Fruit fly (Drosophila melanogaster) whole organism, embryonic: Measurements from ENCODE around the gene CG32023.
A peak's percentile ranks its signal among the peaks of the same experiment; 100 is the strongest.

Experiments used
- Atf-2 ChIP-seq: fragments of 200-800 bp; sonication (Bioruptor generic); optimal IDR thresholded peaks from 2 replicates; lab custom pipeline; 2016; ENCODE audit warnings: missing biosample characterization, missing genetic modification characterization
- Blimp-1 ChIP-seq: fragments of 200-800 bp; sonication (Bioruptor generic); optimal IDR thresholded peaks from 3 replicates; lab custom pipeline; 2018; ENCODE audit warnings: missing biosample characterization, missing genetic modification characterization, mild to moderate bottlenecking, moderate library complexity, missing genetic modification reagents
- CG10321 ChIP-seq: fragments of 200-800 bp; sonication (Bioruptor generic); IDR thresholded peaks from 2 replicates; pipeline ENCODE4 v1.3.6; 2022; ENCODE audit warnings: missing biosample characterization, missing genetic modification characterization
- CG11723 ChIP-seq: fragments of 200-800 bp; sonication (Bioruptor generic); optimal IDR thresholded peaks from 2 replicates; lab custom pipeline; 2017; ENCODE audit warnings: missing biosample characterization, mild to moderate bottlenecking, missing genetic modification characterization
- CG12236 ChIP-seq: fragments of 200-800 bp; sonication (Bioruptor generic); optimal IDR thresholded peaks from 2 replicates; lab custom pipeline; 2016; ENCODE audit warnings: missing biosample characterization, missing genetic modification characterization
- CG14965 ChIP-seq: fragments of 200-800 bp; sonication (Bioruptor generic); optimal IDR thresholded peaks from 2 replicates; lab custom pipeline; 2016; ENCODE audit warnings: missing biosample characterization, missing genetic modification characterization, borderline replicate concordance
- CG15479 ChIP-seq: fragments of 200-800 bp; sonication (Bioruptor generic); optimal IDR thresholded peaks from 3 replicates; lab custom pipeline; 2019; ENCODE audit warnings: missing biosample characterization, mild to moderate bottlenecking, missing genetic modification characterization, moderate library complexity
- CG16813 ChIP-seq: fragments of 200-800 bp; sonication (Bioruptor generic); IDR thresholded peaks from 3 replicates; pipeline ENCODE4 v1.3.6; 2022; ENCODE audit warnings: missing biosample characterization, missing genetic modification characterization; ENCODE audit not compliant: partially characterized antibody
- CG16863 ChIP-seq: fragments of 200-800 bp; sonication (Bioruptor generic); optimal IDR thresholded peaks from 3 replicates; lab custom pipeline; 2016; ENCODE audit warnings: missing biosample characterization, missing genetic modification characterization
- CG17385 ChIP-seq: fragments of 200-800 bp; sonication (Bioruptor generic); optimal IDR thresholded peaks from 3 replicates; lab custom pipeline; 2018; ENCODE audit warnings: missing biosample characterization, mild to moderate bottlenecking, missing genetic modification characterization
- CG18476 ChIP-seq: fragments of 200-800 bp; sonication (Bioruptor generic); optimal IDR thresholded peaks from 2 replicates; lab custom pipeline; 2016; ENCODE audit warnings: missing biosample characterization, mild to moderate bottlenecking, missing genetic modification characterization
- CG31224 ChIP-seq: fragments of 200-800 bp; sonication (Bioruptor generic); IDR thresholded peaks from 2 replicates; pipeline ENCODE4 v1.3.6; 2022; ENCODE audit warnings: missing biosample characterization, missing genetic modification characterization
- CG31388 ChIP-seq: fragments of 200-800 bp; sonication (Bioruptor generic); optimal IDR thresholded peaks from 2 replicates; lab custom pipeline; 2016; ENCODE audit warnings: missing biosample characterization, missing genetic modification characterization
- CG33557 ChIP-seq: fragments of 200-800 bp; sonication (Bioruptor generic); optimal IDR thresholded peaks from 2 replicates; lab custom pipeline; 2019; ENCODE audit warnings: missing biosample characterization, mild to moderate bottlenecking, missing genetic modification characterization, moderate library complexity
- CG3726 ChIP-seq: fragments of 200-800 bp; sonication (Bioruptor generic); IDR thresholded peaks from 3 replicates; pipeline ENCODE4, ENCODE4 v1.3.6; 2022; ENCODE audit warnings: missing biosample characterization, missing genetic modification characterization
- CG4282 ChIP-seq: fragments of 200-800 bp; sonication (Bioruptor generic); optimal IDR thresholded peaks from 2 replicates; lab custom pipeline; 2016; ENCODE audit warnings: missing biosample characterization, missing genetic modification characterization
- CG4424 ChIP-seq: fragments of 200-800 bp; sonication (Bioruptor generic); optimal IDR thresholded peaks from 3 replicates; lab custom pipeline; 2016; ENCODE audit warnings: missing biosample characterization, missing genetic modification characterization
- CG7987 ChIP-seq: fragments of 200-800 bp; sonication (Bioruptor generic); optimal IDR thresholded peaks from 2 replicates; lab custom pipeline; 2018; ENCODE audit warnings: missing biosample characterization, mild to moderate bottlenecking, missing genetic modification characterization, moderate library complexity
- Drgx ChIP-seq: fragments of 200-800 bp; sonication (Bioruptor generic); IDR thresholded peaks from 2 replicates; pipeline ENCODE4 v1.3.6; 2022; ENCODE audit warnings: missing biosample characterization, missing genetic modification characterization
- E2f1 ChIP-seq: fragments of 200-800 bp; sonication (Bioruptor generic); IDR thresholded peaks from 2 replicates; pipeline ENCODE4 v1.3.6; 2022; ENCODE audit warnings: missing biosample characterization, missing genetic modification characterization
- Ets65A ChIP-seq: fragments of 200-800 bp; sonication (Bioruptor generic); peaks from one replicate; lab custom pipeline; 2016; ENCODE audit warnings: missing biosample characterization, missing genetic modification characterization
- Lpt ChIP-seq: fragments of >200 bp; optimal IDR thresholded peaks from 2 replicates; lab custom pipeline; 2018; ENCODE audit warnings: missing biosample characterization, missing genetic modification characterization
- ase ChIP-seq: fragments of 200-800 bp; sonication (Bioruptor generic); IDR thresholded peaks from 3 replicates; pipeline ENCODE4 v1.3.6; 2022; ENCODE audit warnings: missing biosample characterization, missing genetic modification characterization
- cas ChIP-seq: fragments of 200-800 bp; sonication (Bioruptor generic); IDR thresholded peaks from 2 replicates; pipeline ENCODE4 v1.3.6; 2022; ENCODE audit warnings: missing biosample characterization, missing genetic modification characterization
- chinmo ChIP-seq: fragments of 200-800 bp; sonication (Bioruptor generic); IDR thresholded peaks from 4 replicates; pipeline ENCODE4 v1.3.6; 2022; ENCODE audit warnings: missing biosample characterization, missing genetic modification characterization; ENCODE audit not compliant: partially characterized antibody
- chm ChIP-seq: fragments of 200-800 bp; sonication (Bioruptor generic); IDR thresholded peaks from 2 replicates; pipeline ENCODE4 v1.3.6; 2022; ENCODE audit warnings: missing biosample characterization, missing genetic modification characterization
- corto ChIP-seq: fragments of 200-800 bp; sonication (Bioruptor generic); optimal IDR thresholded peaks from 2 replicates; lab custom pipeline; 2016; ENCODE audit warnings: missing biosample characterization, mild to moderate bottlenecking, missing genetic modification characterization, moderate library complexity
- crp ChIP-seq, 2 experiments: fragments of 200-800 bp; sonication (Bioruptor generic); optimal IDR thresholded peaks; 2 replicates in 1 of 2; 3 replicates in 1 of 2; lab custom pipeline; 2017; ENCODE audit warnings: missing biosample characterization in 2 of 2, missing genetic modification characterization in 2 of 2, mild to moderate bottlenecking in 1 of 2, moderate library complexity in 1 of 2
- en ChIP-seq: fragments of 200-800 bp; sonication (Bioruptor generic); optimal IDR thresholded peaks from 2 replicates; lab custom pipeline; 2016; ENCODE audit warnings: missing biosample characterization, missing genetic modification characterization
- ftz-f1 ChIP-seq: fragments of 200-800 bp; sonication (Bioruptor generic); optimal IDR thresholded peaks from 2 replicates; lab custom pipeline; 2016; ENCODE audit warnings: missing biosample characterization, missing genetic modification characterization
- h ChIP-seq: fragments of >200 bp; optimal IDR thresholded peaks from 2 replicates; lab custom pipeline; 2017
- jigr1 ChIP-seq: fragments of 200-800 bp; sonication (Bioruptor generic); IDR thresholded peaks from 3 replicates; pipeline ENCODE4 v1.3.6; 2022; ENCODE audit warnings: missing biosample characterization, missing genetic modification characterization
- kah ChIP-seq: fragments of 200-800 bp; sonication (Bioruptor generic); optimal IDR thresholded peaks from 2 replicates; lab custom pipeline; 2018; ENCODE audit warnings: missing biosample characterization, mild to moderate bottlenecking, missing genetic modification characterization
- lilli ChIP-seq: fragments of 200-800 bp; sonication (Bioruptor generic); optimal IDR thresholded peaks from 3 replicates; lab custom pipeline; 2016; ENCODE audit warnings: missing biosample characterization, missing genetic modification characterization
- nau ChIP-seq: fragments of 200-800 bp; sonication (Bioruptor generic); optimal IDR thresholded peaks from 3 replicates; lab custom pipeline; 2017; ENCODE audit warnings: missing biosample characterization, mild to moderate bottlenecking, missing genetic modification characterization, missing genetic modification reagents
- nom ChIP-seq: fragments of 200-800 bp; sonication (Bioruptor generic); optimal IDR thresholded peaks from 2 replicates; lab custom pipeline; 2017; ENCODE audit warnings: missing biosample characterization, missing genetic modification characterization, mild to moderate bottlenecking, moderate library complexity, missing genetic modification reagents
- oc ChIP-seq: fragments of 200-800 bp; sonication (Bioruptor generic); optimal IDR thresholded peaks from 2 replicates; lab custom pipeline; 2018; ENCODE audit warnings: missing biosample characterization, mild to moderate bottlenecking, missing genetic modification characterization, moderate library complexity
- pan ChIP-seq, 4 experiments: fragments of >200 bp in 3 of 4; fragments of 200-800 bp in 1 of 4; sonication (Bioruptor generic) in 1 of 4; optimal IDR thresholded peaks in 3 of 4; IDR thresholded peaks in 1 of 4; 2 replicates each; pipeline versions ENCODE4 v1.3.6 to Lab custom; 2017 to 2022; ENCODE audit warnings: missing biosample characterization in 2 of 4, missing genetic modification characterization in 2 of 4, mixed read lengths in 1 of 4
- phol ChIP-seq: fragments of 200-800 bp; sonication (Bioruptor generic); optimal IDR thresholded peaks from 3 replicates; lab custom pipeline; 2018; ENCODE audit warnings: missing biosample characterization, mild to moderate bottlenecking, missing genetic modification characterization, moderate library complexity
- psq ChIP-seq: fragments of 200-800 bp; sonication (Bioruptor generic); optimal IDR thresholded peaks from 2 replicates; lab custom pipeline; 2017; ENCODE audit warnings: missing biosample characterization, missing genetic modification characterization
- sima ChIP-seq: fragments of 200-800 bp; sonication (Bioruptor generic); optimal IDR thresholded peaks from 2 replicates; lab custom pipeline; 2016; ENCODE audit warnings: missing biosample characterization, missing genetic modification characterization
- sug ChIP-seq: fragments of 200-800 bp; optimal IDR thresholded peaks from 2 replicates; lab custom pipeline; 2019; ENCODE audit warnings: missing biosample characterization, mild to moderate bottlenecking, missing genetic modification characterization, moderate library complexity
- tgo ChIP-seq: fragments of 200-800 bp; sonication (Bioruptor generic); IDR thresholded peaks from 3 replicates; pipeline ENCODE4 v1.3.6; 2022; ENCODE audit warnings: missing biosample characterization, missing genetic modification characterization
- tin ChIP-seq: fragments of 200-800 bp; sonication (Bioruptor generic); optimal IDR thresholded peaks from 3 replicates; lab custom pipeline; 2016; ENCODE audit warnings: missing biosample characterization, missing genetic modification characterization
- trh ChIP-seq: fragments of 200-800 bp; sonication (Bioruptor generic); optimal IDR thresholded peaks from 2 replicates; lab custom pipeline; 2016; ENCODE audit warnings: missing biosample characterization, missing genetic modification characterization
- vvl ChIP-seq: fragments of 200-800 bp; sonication (Bioruptor generic); IDR thresholded peaks from 2 replicates; pipeline ENCODE4 v1.3.6; 2022; ENCODE audit warnings: missing biosample characterization, missing genetic modification characterization
- wor ChIP-seq: fragments of 200-800 bp; sonication (Bioruptor generic); IDR thresholded peaks from 2 replicates; pipeline ENCODE4 v1.3.6; 2022; ENCODE audit warnings: missing biosample characterization, missing genetic modification characterization

Gene CG32023

DNA sequence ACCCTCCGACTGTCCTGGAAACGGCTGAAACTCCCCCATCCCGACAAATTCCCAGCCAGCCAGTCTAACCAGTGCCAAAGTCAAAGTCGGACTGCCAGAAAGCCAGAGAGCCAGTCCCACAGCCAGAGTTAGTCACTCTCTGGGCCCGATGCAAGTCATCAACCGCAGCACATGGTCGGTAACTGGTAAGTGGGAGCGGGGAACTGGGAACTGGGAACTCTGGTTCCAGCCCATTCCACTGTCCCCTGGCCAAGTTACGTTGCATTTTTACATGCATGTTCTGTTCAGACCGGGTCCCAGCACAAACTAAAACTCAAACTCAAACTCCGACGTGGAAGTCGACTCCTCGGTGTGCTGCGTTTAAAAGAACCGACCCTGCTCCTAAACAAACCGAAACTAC lies 35.1 kb upstream of the CG32023 start:
- peak; percentile 0 for TF ChIP-seq nom
- 0 out of 2 replicates have a peak, but pooled peaks have one; percentile 17 for TF ChIP-seq chm
- no peak for TF ChIP-seq tgo (GFP tag; lab: Robert Waterston, UW)
- TF ChIP-seq CG10321 (GFP tag; lab: Robert Waterston, UW) = no peak
- no peak for TF ChIP-seq CG3726 (GFP tag; lab: Robert Waterston, UW)
- no peak for TF ChIP-seq CG16813
- TF ChIP-seq CG4282 (GFP tag; lab: Kevin White, UChicago) = no peak

DNA sequence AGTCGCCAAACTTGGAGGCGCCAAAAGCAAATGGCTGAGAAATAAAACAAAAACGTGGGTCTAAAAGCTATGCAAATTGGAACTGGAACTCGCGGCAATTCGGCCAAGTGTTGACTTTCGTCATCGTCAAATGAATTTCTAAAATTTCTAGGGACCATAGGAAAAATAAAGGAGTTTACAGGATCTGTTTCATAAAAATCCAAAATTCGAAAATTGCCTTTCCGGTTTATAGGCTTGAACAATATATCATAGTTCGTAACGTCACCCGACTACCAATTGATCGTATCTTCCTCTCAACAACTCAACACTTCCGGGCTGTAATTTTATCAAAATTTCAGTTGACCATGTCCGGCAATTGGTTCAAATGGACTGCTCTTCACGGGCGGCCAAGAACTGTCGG lies 32.2 kb upstream of the CG32023 start, which contains the start of gene CG32026:
Gene CG32026 (plus strand): TSS at position 301 of the 400 bp plus-strand sequence.
- TF ChIP-seq h (lab: Kevin White, UChicago) (no peak), Ets65A (peak; percentile 57), CG31224 (GFP tag; lab: Robert Waterston, UW) (no peak)

DNA sequence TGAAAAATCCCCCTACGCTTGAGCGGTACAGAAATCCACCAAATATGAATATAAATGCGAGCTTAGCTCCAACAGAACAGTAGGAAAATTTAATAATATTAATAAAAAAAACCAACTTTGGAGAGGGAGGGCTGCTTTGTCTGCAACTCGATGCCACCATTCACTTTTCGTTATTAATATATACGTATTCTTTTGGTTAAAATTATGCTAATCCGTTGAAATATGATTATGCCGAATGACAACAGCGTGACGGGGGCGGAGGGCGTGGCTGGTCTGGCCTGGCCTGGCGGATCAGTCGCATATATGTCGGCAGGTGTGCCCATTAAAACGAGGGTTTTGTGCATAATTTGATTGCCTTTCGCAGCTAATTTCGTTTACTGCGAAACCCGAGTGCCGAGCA lies 31.5 kb upstream of the CG32023 start:
- TF ChIP-seq vvl (0 out of 2 replicates have a peak, but pooled peaks have one; percentile 20), CG16863 (no peak), chinmo (GFP tag; lab: Robert Waterston, UW) (peak; percentile 69; the same call in 2 of the 4 replicates), oc (tag; lab: Kevin White, UChicago) (peak; percentile 76)

- TF ChIP-seq pan (optimal IDR thresholded peaks at IDR 0.05; lab: Kevin White, UChicago) (no peak), pan (GFP tag; optimal IDR thresholded peaks at IDR 0.05 in 1 of 2, IDR thresholded peaks at IDR 0.05 in 1 of 2) (no peak), CG14965 (GFP tag; lab: Kevin White, UChicago) (no peak), ase (GFP tag; lab: Robert Waterston, UW) (no peak), psq (GFP tag; lab: Kevin White, UChicago) (no peak), Ets65A (no peak), E2f1 (GFP tag; lab: Robert Waterston, UW) (no peak), nau (GFP tag; lab: Kevin White, UChicago) (peak; percentile 39), corto (GFP tag; lab: Kevin White, UChicago) (no peak), CG33557 (GFP tag; lab: Kevin White, UChicago) (no peak), phol (tag; lab: Kevin White, UChicago) (no peak), sug (tag; lab: Kevin White, UChicago) (no peak), CG4424 (no peak), CG31388 (GFP tag; lab: Kevin White, UChicago) (no peak), sima (GFP tag; lab: Kevin White, UChicago) (no peak), Drgx (GFP tag; lab: Robert Waterston, UW) (no peak; the same call in 1 of the 2 replicates), crp (GFP tag; optimal IDR thresholded peaks at IDR 0.05; lab: Kevin White, UChicago) (no peak), Atf-2 (GFP tag; lab: Kevin White, UChicago) (no peak), wor (no peak), ftz-f1 (GFP tag; lab: Kevin White, UChicago) (no peak), cas (GFP tag; lab: Robert Waterston, UW) (no peak), kah (no peak), CG15479 (GFP tag; lab: Kevin White, UChicago) (peak; percentile 68), jigr1 (no peak), Lpt (GFP tag; lab: Kevin White, UChicago) (no peak), trh (peak; percentile 0), CG7987 (GFP tag; lab: Kevin White, UChicago) (peak; percentile 62), lilli (no peak), CG11723 (GFP tag; lab: Kevin White, UChicago) (no peak), tin (GFP tag; lab: Kevin White, UChicago) (no peak), Blimp-1 (GFP tag; lab: Kevin White, UChicago) (no peak), CG12236 (GFP tag; lab: Kevin White, UChicago) (no peak), CG18476 (no peak), CG17385 (no peak), en (no peak)
These were observed 30.9 kb upstream of the CG32023 start for dm6 chr3L:8834886-8835285.
